Worm (Caenorhabditis elegans) whole organism, young adult: ENCODE results near the gene skr-18.
A peak's percentile ranks its signal among the peaks of the same experiment; 100 is the strongest.

ENCODE experiments used
- B0261.1 ChIP-seq: sonication (generic microtip); optimal IDR thresholded peaks from 2 replicates; lab custom pipeline; 2016; ENCODE audit warnings: mild to moderate bottlenecking, missing genetic modification characterization, moderate library complexity, missing compliant biosample characterization
- C06A6.2 ChIP-seq: fragments of 200-800 bp; sonication (Bioruptor generic); conservative IDR thresholded peaks from 2 replicates; pipeline ENCODE4 v1.3.6; 2022; ENCODE audit warnings: missing genetic modification characterization, missing compliant biosample characterization
- D2030.7 ChIP-seq: fragments of 200-800 bp; sonication (Bioruptor generic); IDR thresholded peaks from 2 replicates; pipeline ENCODE4 v1.3.6; 2022; ENCODE audit warnings: missing genetic modification reagents, missing genetic modification characterization, missing compliant biosample characterization
- F33H1.4 ChIP-seq: fragments of 200-800 bp; sonication (Bioruptor generic); IDR thresholded peaks from 2 replicates; pipeline ENCODE4 v1.3.6; 2022; ENCODE audit warnings: missing genetic modification reagents, missing genetic modification characterization, missing compliant biosample characterization
- Y53G8AR.9 ChIP-seq: fragments of 200-800 bp; sonication (Bioruptor generic); conservative IDR thresholded peaks from 2 replicates; pipeline ENCODE4 v1.3.6; 2022; ENCODE audit warnings: missing genetic modification reagents, missing genetic modification characterization, missing compliant biosample characterization
- akir-1 ChIP-seq: fragments of 200-800 bp; sonication (Bioruptor generic); optimal IDR thresholded peaks from 2 replicates; lab custom pipeline; 2018; ENCODE audit warnings: mild to moderate bottlenecking, missing genetic modification characterization, moderate library complexity, missing compliant biosample characterization
- ama-1 ChIP-seq, 3 experiments: fragments of 150-350 bp in 1 of 3; sonication (generic microtip) in 2 of 3; optimal IDR thresholded peaks; 2 replicates each; lab custom pipeline; 2014 to 2018; ENCODE audit warnings: missing biosample characterization in 2 of 3, missing genetic modification characterization in 2 of 3, missing genetic modification reagents in 2 of 3
- aptf-2 ChIP-seq: fragments of 200-800 bp; sonication (Bioruptor generic); conservative IDR thresholded peaks from 2 replicates; pipeline ENCODE4 v1.3.6; 2022; ENCODE audit warnings: missing genetic modification reagents, missing genetic modification characterization, missing compliant biosample characterization
- attf-6 ChIP-seq: fragments of 200-800 bp; sonication (Bioruptor generic); IDR thresholded peaks from 2 replicates; pipeline ENCODE4 v1.3.6; 2022; ENCODE audit warnings: missing genetic modification reagents, missing genetic modification characterization, missing compliant biosample characterization
- cebp-1 ChIP-seq, 2 experiments: fragments of 200-800 bp in 1 of 2; sonication (Bioruptor generic) in 1 of 2; sonication (generic microtip) in 1 of 2; IDR thresholded peaks in 1 of 2; optimal IDR thresholded peaks in 1 of 2; 2 replicates each; pipeline versions ENCODE4 v1.3.6 to Lab custom; 2017 to 2022; ENCODE audit warnings: missing compliant biosample characterization in 2 of 2, missing genetic modification characterization in 2 of 2, mild to moderate bottlenecking in 1 of 2, missing genetic modification reagents in 1 of 2, moderate library complexity in 1 of 2
- dpff-1 ChIP-seq: sonication (generic microtip); optimal IDR thresholded peaks from 2 replicates; lab custom pipeline; 2017; ENCODE audit warnings: mild to moderate bottlenecking, missing genetic modification characterization, missing compliant biosample characterization
- egrh-3 ChIP-seq: fragments of 200-800 bp; sonication (Bioruptor generic); IDR thresholded peaks from 2 replicates; pipeline ENCODE4 v1.3.6; 2022; ENCODE audit warnings: missing genetic modification reagents, missing genetic modification characterization, missing compliant biosample characterization
- gei-17 ChIP-seq: fragments of 200-800 bp; sonication (Bioruptor generic); optimal IDR thresholded peaks from 2 replicates; lab custom pipeline; 2018; ENCODE audit warnings: mild to moderate bottlenecking, missing genetic modification characterization, missing compliant biosample characterization
- hlh-26 ChIP-seq: fragments of 200-800 bp; sonication (Bioruptor generic); conservative IDR thresholded peaks from 2 replicates; pipeline ENCODE4 v1.3.6; 2022; ENCODE audit warnings: missing genetic modification reagents, missing genetic modification characterization, missing compliant biosample characterization
- hmg-1.2 ChIP-seq: fragments of 200-800 bp; sonication (Bioruptor generic); IDR thresholded peaks from 2 replicates; pipeline ENCODE4 v1.3.6; 2022; ENCODE audit warnings: missing genetic modification reagents, missing genetic modification characterization, missing compliant biosample characterization
- lag-1 ChIP-seq: fragments of 200-800 bp; sonication (Bioruptor generic); IDR thresholded peaks from 2 replicates; pipeline ENCODE4 v1.3.6; 2022; ENCODE audit warnings: missing genetic modification reagents, missing genetic modification characterization, missing compliant biosample characterization
- lin-26 ChIP-seq: fragments of 200-800 bp; sonication (Bioruptor generic); IDR thresholded peaks from 2 replicates; pipeline ENCODE4 v1.3.6; 2022; ENCODE audit warnings: missing genetic modification reagents, missing genetic modification characterization, missing compliant biosample characterization
- lin-40 ChIP-seq: sonication (generic microtip); optimal IDR thresholded peaks from 2 replicates; lab custom pipeline; 2016; ENCODE audit warnings: missing genetic modification characterization, mild to moderate bottlenecking, missing compliant biosample characterization, missing genotype, missing genetic modification reagents
- lin-54 ChIP-seq: fragments of 200-800 bp; sonication (Bioruptor generic); optimal IDR thresholded peaks from 2 replicates; lab custom pipeline; 2018; ENCODE audit warnings: mild to moderate bottlenecking, missing genetic modification characterization, missing compliant biosample characterization
- mcd-1 ChIP-seq: fragments of 200-800 bp; sonication (Bioruptor generic); IDR thresholded peaks from 2 replicates; pipeline ENCODE4 v1.3.6; 2022; ENCODE audit warnings: missing genetic modification reagents, missing genetic modification characterization, missing compliant biosample characterization
- nfya-2 ChIP-seq: fragments of 200-800 bp; sonication (Bioruptor generic); IDR thresholded peaks from 2 replicates; pipeline ENCODE4 v1.3.6; 2022; ENCODE audit warnings: missing genetic modification reagents, missing genetic modification characterization, missing compliant biosample characterization
- nhr-120 ChIP-seq: fragments of 200-800 bp; sonication (Bioruptor generic); IDR thresholded peaks from 2 replicates; pipeline ENCODE4 v1.3.6; 2022; ENCODE audit warnings: missing genetic modification characterization, missing compliant biosample characterization
- nhr-27 ChIP-seq: fragments of 200-800 bp; sonication (Bioruptor generic); optimal IDR thresholded peaks from 2 replicates; lab custom pipeline; 2018; ENCODE audit warnings: mild to moderate bottlenecking, missing genetic modification characterization, moderate library complexity, missing compliant biosample characterization
- nhr-80 ChIP-seq: sonication (generic microtip); optimal IDR thresholded peaks from 2 replicates; lab custom pipeline; 2016; ENCODE audit warnings: missing genetic modification characterization, missing compliant biosample characterization
- pbrm-1 ChIP-seq: fragments of 200-800 bp; sonication (Bioruptor generic); IDR thresholded peaks from 2 replicates; pipeline ENCODE4 v1.3.6; 2022; ENCODE audit warnings: missing genetic modification reagents, missing genetic modification characterization, missing compliant biosample characterization
- repo-1 ChIP-seq: sonication (generic microtip); optimal IDR thresholded peaks from 2 replicates; lab custom pipeline; 2017; ENCODE audit warnings: mild to moderate bottlenecking, missing genetic modification characterization, missing compliant biosample characterization
- snpc-3.4 ChIP-seq: sonication (generic microtip); optimal IDR thresholded peaks from 2 replicates; lab custom pipeline; 2017; ENCODE audit warnings: missing genetic modification characterization, mild to moderate bottlenecking, missing compliant biosample characterization, antibody characterized with exemption, moderate library complexity, missing genotype, missing genetic modification reagents
- snpc-4 ChIP-seq, 5 experiments: fragments of 150-350 bp in 1 of 5; sonication (generic microtip) in 4 of 5; optimal IDR thresholded peaks; 2 replicates each; lab custom pipeline; 2014 to 2018; ENCODE audit warnings: missing genetic modification characterization in 5 of 5, missing biosample characterization in 3 of 5, antibody characterized with exemption in 2 of 5, mild to moderate bottlenecking in 2 of 5, missing compliant biosample characterization in 2 of 5, missing genotype in 2 of 5, moderate library complexity in 2 of 5, missing genetic modification reagents in 1 of 5
- sptf-2 ChIP-seq: fragments of 200-800 bp; sonication (Bioruptor generic); optimal IDR thresholded peaks from 2 replicates; lab custom pipeline; 2018; ENCODE audit warnings: mild to moderate bottlenecking, missing genetic modification characterization, missing compliant biosample characterization
- zfh-2 ChIP-seq: fragments of 200-800 bp; sonication (Bioruptor generic); conservative IDR thresholded peaks from 2 replicates; pipeline ENCODE4 v1.3.6; 2022; ENCODE audit warnings: missing genetic modification reagents, missing genetic modification characterization, missing compliant biosample characterization
- ztf-3 ChIP-seq: fragments of 200-800 bp; sonication (Bioruptor generic); optimal IDR thresholded peaks from 2 replicates; lab custom pipeline; 2018; ENCODE audit warnings: mild to moderate bottlenecking, missing genetic modification characterization, missing compliant biosample characterization

skr-18 gene

DNA sequence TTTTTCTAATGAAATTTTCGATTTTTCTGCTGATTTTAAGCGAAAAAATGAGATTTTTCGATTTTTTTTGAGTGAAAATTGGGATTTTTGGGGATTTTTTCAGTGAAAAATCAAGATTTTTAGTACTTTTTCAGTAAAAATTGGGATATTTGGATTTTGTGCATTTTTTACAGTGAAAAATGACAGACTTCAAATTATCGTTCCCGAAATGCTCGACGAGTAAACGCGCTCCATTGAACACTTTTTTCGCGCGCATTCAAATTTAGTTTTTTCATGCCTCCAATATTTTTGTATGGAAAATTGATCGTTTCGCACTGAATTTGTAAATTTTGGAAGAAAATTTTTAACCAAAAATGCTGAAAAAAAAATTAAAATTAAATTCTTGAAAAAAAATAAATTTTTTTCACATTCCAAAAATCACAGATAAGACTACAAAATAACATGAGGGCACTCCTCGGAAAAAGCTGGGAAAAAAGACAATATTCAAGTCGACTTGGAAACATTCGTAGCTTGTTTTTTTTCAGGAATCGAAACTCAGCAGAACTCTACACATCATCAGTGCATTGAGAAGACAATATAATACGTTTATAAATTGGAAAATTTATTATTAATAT, 25.2 kb downstream of the skr-18 start:
- TF ChIP-seq mcd-1 (GFP tag; lab: Robert Waterston, UW), result peak; percentile 85
- TF ChIP-seq D2030.7 (GFP tag; lab: Robert Waterston, UW), result peak; percentile 28; the same call in 1 of the 2 replicates
- TF ChIP-seq, all 124 proteins: peak for 2; not testable (repeated sequence) for 122

DNA sequence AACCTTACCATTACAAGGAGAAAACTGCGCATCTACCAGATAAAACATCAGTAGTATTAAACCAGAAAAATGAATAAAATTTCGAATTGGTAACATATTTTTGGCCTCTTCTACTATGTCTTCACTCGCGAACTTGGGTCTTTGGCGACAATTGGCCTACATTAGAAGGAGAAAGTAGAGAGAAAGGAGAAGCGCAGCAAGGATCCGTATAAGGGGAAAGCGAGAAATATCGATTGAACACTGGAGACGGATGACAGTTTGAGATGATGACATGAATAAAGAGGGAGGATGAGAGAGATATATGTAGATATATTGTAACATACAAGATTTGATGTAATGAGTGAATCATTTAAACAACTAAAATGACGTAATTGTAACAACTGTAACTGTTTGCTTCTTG, 26.9 kb downstream of the skr-18 start, which contains the start of gene F56B3.2:
F56B3.2 (minus strand) TSS at position 273 of the 400 bp plus-strand sequence.
- TF ChIP-seq cebp-1 (GFP tag; IDR thresholded peaks at IDR 0.05; lab: Robert Waterston, UW), result no peak
- TF ChIP-seq cebp-1 (tag; optimal IDR thresholded peaks at IDR 0.05; lab: Kevin White, UChicago), result no peak
- TF ChIP-seq D2030.7 (GFP tag; lab: Robert Waterston, UW), result no peak
- no peak for TF ChIP-seq dpff-1
- TF ChIP-seq sptf-2 (GFP tag; lab: Kevin White, UChicago), result no peak
- no peak for TF ChIP-seq nfya-2 (GFP tag; lab: Robert Waterston, UW)
- no peak for TF ChIP-seq lin-26 (GFP tag; lab: Robert Waterston, UW)
- TF ChIP-seq pbrm-1 (GFP tag; lab: Robert Waterston, UW), result no peak
- TF ChIP-seq lag-1, result no peak
- TF ChIP-seq lin-54 (GFP tag; lab: Kevin White, UChicago), result no peak
- no peak for TF ChIP-seq attf-6
- no peak for TF ChIP-seq aptf-2 (GFP tag; lab: Robert Waterston, UW)
- no peak for TF ChIP-seq C06A6.2 (GFP tag; lab: Robert Waterston, UW)
- no peak for TF ChIP-seq hlh-26
- TF ChIP-seq ztf-3 (GFP tag; lab: Kevin White, UChicago), result no peak
- TF ChIP-seq akir-1, result no peak
- TF ChIP-seq snpc-4 (GFP tag; optimal IDR thresholded peaks at IDR 0.05; lab: Kevin White, UChicago), result no peak
- TF ChIP-seq snpc-4 (tag; optimal IDR thresholded peaks at IDR 0.05; lab: Kevin White, UChicago), result no peak
- no peak for TF ChIP-seq B0261.1 (tag; lab: Kevin White, UChicago)

DNA sequence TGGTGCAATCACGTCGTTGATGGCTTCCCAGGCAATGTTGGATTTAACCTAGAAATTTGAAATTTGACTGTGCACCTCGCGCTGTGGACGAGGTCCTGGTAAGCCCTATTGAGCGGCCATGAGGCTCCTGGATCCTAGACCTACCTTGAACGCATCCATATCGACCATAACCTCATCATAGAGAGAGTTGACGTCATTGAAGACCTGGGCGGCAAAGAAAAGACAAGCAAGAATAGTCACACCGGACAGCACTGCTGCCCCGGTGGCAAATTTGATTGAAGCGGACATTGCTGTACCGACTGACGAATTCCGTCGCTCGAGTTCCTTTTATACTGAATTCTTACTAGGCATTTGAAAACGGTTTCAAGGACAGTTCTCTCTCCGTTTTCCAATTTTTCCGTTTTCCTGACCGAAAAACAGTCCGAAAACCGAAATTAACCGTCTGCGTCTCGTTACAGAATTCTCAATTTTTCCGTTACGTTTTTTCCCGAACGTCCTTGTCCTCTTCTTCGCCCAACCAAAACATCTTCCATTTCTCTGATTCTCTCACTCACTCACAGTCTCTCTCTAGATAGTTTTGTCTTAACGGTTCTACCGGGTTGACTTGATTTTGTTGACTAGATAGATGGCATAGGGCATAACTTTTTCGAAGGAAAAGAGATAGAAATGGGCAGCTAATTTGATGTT, 31.7 kb downstream of the skr-18 start, which contains the start of gene col-103:
col-103 (minus strand) TSS at position 302 of the 687 bp plus-strand sequence.
- TF ChIP-seq lin-40 (tag; lab: Kevin White, UChicago) (peak; percentile 39), hmg-1.2 (peak; percentile 43), nhr-27 (no peak), ama-1 (optimal IDR thresholded peaks at IDR 0.05; lab: Kevin White, UChicago) (peak; percentile 91), ama-1 (GFP tag; optimal IDR thresholded peaks at IDR 0.05; lab: Kevin White, UChicago) (no peak), Y53G8AR.9 (0 out of 2 replicates have a peak, but pooled peaks have one; percentile 16)

DNA sequence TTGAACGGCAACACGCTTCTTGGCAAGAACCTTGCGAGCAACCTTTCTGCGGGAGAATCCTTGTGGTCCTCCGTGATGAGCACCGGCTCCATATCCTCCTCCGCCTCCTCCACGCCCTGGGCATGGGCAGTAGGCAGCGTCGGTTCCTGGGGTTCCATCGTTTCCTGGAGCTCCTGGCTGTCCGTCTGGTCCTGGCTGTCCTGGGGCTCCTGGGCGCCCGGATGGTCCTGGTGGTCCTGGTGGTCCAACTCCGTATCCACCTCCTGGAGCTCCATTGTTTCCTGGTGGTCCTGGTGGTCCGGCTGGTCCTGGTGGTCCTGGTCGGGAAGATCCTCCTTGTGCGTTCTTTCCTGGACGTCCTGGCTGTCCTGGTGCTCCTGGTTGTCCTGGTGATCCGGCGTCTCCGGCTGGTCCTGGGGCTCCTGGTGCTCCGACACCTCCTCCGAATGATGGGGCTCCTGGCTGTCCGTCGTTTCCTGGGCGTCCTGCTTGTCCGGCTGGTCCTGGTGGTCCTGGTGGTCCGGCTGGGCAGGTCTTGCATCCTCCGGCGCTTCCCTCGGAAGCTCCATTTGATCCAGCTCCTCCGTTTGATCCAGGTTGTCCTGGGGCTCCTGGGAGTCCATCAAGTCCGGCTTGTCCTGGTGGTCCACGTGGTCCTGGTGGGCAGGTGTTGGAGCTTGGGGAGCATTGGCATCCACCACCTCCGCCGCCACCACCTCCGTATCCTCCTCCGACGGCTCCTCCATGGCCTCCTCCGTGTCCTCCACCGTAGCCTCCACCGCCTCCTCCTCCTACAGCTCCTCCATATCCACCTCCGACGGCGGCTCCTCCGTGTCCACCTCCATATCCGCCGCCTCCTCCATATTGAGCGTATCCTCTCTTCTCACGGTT, 32.5 kb downstream of the skr-18 start:
- 0 out of 2 replicates have a peak, but pooled peaks have one; percentile 20 for TF ChIP-seq aptf-2 (GFP tag; lab: Robert Waterston, UW)
- peak; percentile 23; the same call in 1 of the 2 replicates for TF ChIP-seq mcd-1 (GFP tag; lab: Robert Waterston, UW)
- TF ChIP-seq repo-1 (tag; lab: Kevin White, UChicago), result peak; percentile 31
- no peak for TF ChIP-seq F33H1.4 (GFP tag; lab: Robert Waterston, UW)
- peak; percentile 66; the same call in 1 of the 2 replicates for TF ChIP-seq nhr-120 (GFP tag; lab: Robert Waterston, UW)
- TF ChIP-seq gei-17 (GFP tag; lab: Kevin White, UChicago), result no peak
- TF ChIP-seq egrh-3 (GFP tag; lab: Robert Waterston, UW), result peak; percentile 92
- peak; percentile 83 for TF ChIP-seq zfh-2 (GFP tag; lab: Robert Waterston, UW)
- TF ChIP-seq nhr-80 (tag; lab: Kevin White, UChicago), result no peak
- no peak for TF ChIP-seq snpc-3.4 (tag; lab: Kevin White, UChicago)
